Worm (Caenorhabditis elegans) whole organism, L1 larva: ENCODE measurements around the gene R11G1.1.
A peak's percentile ranks its signal among the peaks of the same experiment; 100 is the strongest.

Source experiments
- F16B12.6 ChIP-seq: fragments of 150-350 bp; optimal IDR thresholded peaks from 2 replicates; lab custom pipeline; 2014; ENCODE audit warnings: missing biosample characterization, missing genetic modification characterization
- Y116A8C.19 ChIP-seq: sonication (generic microtip); optimal IDR thresholded peaks from 2 replicates; lab custom pipeline; 2016; ENCODE audit warnings: missing compliant biosample characterization, missing genetic modification characterization, borderline replicate concordance
- alr-1 ChIP-seq: fragments of 200-800 bp; sonication (Bioruptor generic); optimal IDR thresholded peaks from 2 replicates; lab custom pipeline; 2018; ENCODE audit warnings: borderline replicate concordance, mild to moderate bottlenecking, missing genetic modification characterization, missing compliant biosample characterization
- ama-1 ChIP-seq: fragments of 150-350 bp; optimal IDR thresholded peaks from 2 replicates; lab custom pipeline; 2014
- ceh-63 ChIP-seq: fragments of 200-800 bp; sonication (Bioruptor generic); optimal IDR thresholded peaks from 2 replicates; lab custom pipeline; 2018; ENCODE audit warnings: mild to moderate bottlenecking, missing genetic modification characterization, missing compliant biosample characterization
- ceh-8 ChIP-seq: fragments of 200-800 bp; sonication (Bioruptor generic); optimal IDR thresholded peaks from 2 replicates; lab custom pipeline; 2018; ENCODE audit warnings: mild to moderate bottlenecking, missing genetic modification characterization, moderate library complexity, missing compliant biosample characterization
- ceh-82 ChIP-seq, 3 experiments: fragments of 150-350 bp in 1 of 3; sonication (generic microtip) in 2 of 3; optimal IDR thresholded peaks; 2 replicates each; lab custom pipeline; 2014 to 2017; ENCODE audit warnings: missing biosample characterization in 3 of 3, missing genetic modification characterization in 3 of 3
- ceh-88 ChIP-seq: fragments of 200-800 bp; sonication (Bioruptor generic); IDR thresholded peaks from 2 replicates; pipeline ENCODE4 v1.3.6; 2022; ENCODE audit warnings: missing genetic modification characterization, missing compliant biosample characterization
- dpl-1 ChIP-seq, 3 experiments: fragments of 150-350 bp in 2 of 3; sonication (generic microtip) in 1 of 3; optimal IDR thresholded peaks; 2 replicates each; lab custom pipeline; 2014 to 2017; ENCODE audit warnings: missing biosample characterization in 3 of 3, missing genetic modification characterization in 3 of 3, missing genetic modification reagents in 3 of 3
- efl-1 ChIP-seq, 4 experiments: fragments of 150-350 bp; optimal IDR thresholded peaks in 3 of 4; peaks in 1 of 4; 1 replicate in 1 of 4; 2 replicates in 3 of 4; lab custom pipeline; 2014; ENCODE audit warnings: missing biosample characterization in 2 of 4, missing genetic modification characterization in 2 of 4, missing genetic modification reagents in 2 of 4
- efl-3 ChIP-seq: fragments of 200-800 bp; sonication (Bioruptor generic); optimal IDR thresholded peaks from 2 replicates; lab custom pipeline; 2018; ENCODE audit warnings: mild to moderate bottlenecking, missing genetic modification characterization, missing compliant biosample characterization
- egl-27 ChIP-seq, 2 experiments: fragments of 150-350 bp in 1 of 2; sonication (generic microtip); optimal IDR thresholded peaks; 3 replicates each; lab custom pipeline; 2017 to 2018; ENCODE audit warnings: missing biosample characterization in 2 of 2, missing genetic modification characterization in 2 of 2, missing genetic modification reagents in 2 of 2
- elt-2 ChIP-seq: sonication (generic microtip); optimal IDR thresholded peaks from 2 replicates; lab custom pipeline; 2016; ENCODE audit warnings: missing genetic modification characterization, mild to moderate bottlenecking, inconsistent platforms, missing compliant biosample characterization, missing genetic modification reagents
- fkh-4 ChIP-seq: sonication (generic microtip); optimal IDR thresholded peaks from 2 replicates; lab custom pipeline; 2016; ENCODE audit warnings: missing compliant biosample characterization, missing genetic modification characterization, borderline replicate concordance
- fkh-8 ChIP-seq: sonication (generic microtip); optimal IDR thresholded peaks from 2 replicates; lab custom pipeline; 2016; ENCODE audit warnings: mild to moderate bottlenecking, missing genetic modification characterization, missing compliant biosample characterization
- grh-1 ChIP-seq: fragments of 200-800 bp; sonication (Bioruptor generic); IDR thresholded peaks from 2 replicates; pipeline ENCODE4 v1.3.6; 2022; ENCODE audit warnings: missing genetic modification reagents, missing genetic modification characterization, missing compliant biosample characterization
- hlh-17 ChIP-seq: fragments of 200-800 bp; sonication (Bioruptor generic); optimal IDR thresholded peaks from 2 replicates; lab custom pipeline; 2018; ENCODE audit warnings: missing genetic modification characterization, mild to moderate bottlenecking, missing compliant biosample characterization, moderate library complexity, borderline replicate concordance
- hpl-2 ChIP-seq: fragments of 150-350 bp; optimal IDR thresholded peaks from 2 replicates; lab custom pipeline; 2014; ENCODE audit warnings: missing biosample characterization, missing genetic modification reagents, missing genetic modification characterization
- isw-1 ChIP-seq: fragments of 200-800 bp; sonication (Bioruptor generic); IDR thresholded peaks from 2 replicates; pipeline ENCODE4 v1.3.6; 2022; ENCODE audit warnings: missing genetic modification characterization, missing compliant biosample characterization
- lin-14 ChIP-seq: fragments of 200-800 bp; sonication (Bioruptor generic); optimal IDR thresholded peaks from 2 replicates; lab custom pipeline; 2018; ENCODE audit warnings: mild to moderate bottlenecking, missing genetic modification characterization, moderate library complexity, missing compliant biosample characterization
- lin-15B ChIP-seq: fragments of 150-350 bp; sonication (generic microtip); optimal IDR thresholded peaks from 3 replicates; lab custom pipeline; 2014; ENCODE audit warnings: missing biosample characterization, missing genetic modification characterization
- lin-35 ChIP-seq, 2 experiments: fragments of 150-350 bp; optimal IDR thresholded peaks; 2 replicates each; lab custom pipeline; 2014; ENCODE audit warnings: missing biosample characterization in 2 of 2, missing genetic modification characterization in 2 of 2, missing genetic modification reagents in 2 of 2
- lin-39 ChIP-seq: fragments of 150-350 bp; optimal IDR thresholded peaks from 2 replicates; lab custom pipeline; 2014; ENCODE audit warnings: missing biosample characterization, missing genetic modification reagents, missing genetic modification characterization
- lsy-2 ChIP-seq, 2 experiments: fragments of 150-350 bp; optimal IDR thresholded peaks; 2 replicates each; lab custom pipeline; 2014; ENCODE audit warnings: missing biosample characterization in 2 of 2, missing genetic modification characterization in 2 of 2
- mdl-1 ChIP-seq, 2 experiments: fragments of 150-350 bp; optimal IDR thresholded peaks; 2 replicates each; lab custom pipeline; 2014 to 2017; ENCODE audit warnings: missing biosample characterization in 2 of 2, missing genetic modification characterization in 2 of 2, inconsistent platforms in 1 of 2
- mef-2 ChIP-seq: fragments of 150-350 bp; optimal IDR thresholded peaks from 2 replicates; lab custom pipeline; 2014; ENCODE audit warnings: missing biosample characterization, missing genetic modification characterization
- nhr-11 ChIP-seq: fragments of 150-350 bp; optimal IDR thresholded peaks from 2 replicates; lab custom pipeline; 2014; ENCODE audit warnings: missing biosample characterization, missing genetic modification characterization
- nhr-12 ChIP-seq: sonication (generic microtip); optimal IDR thresholded peaks from 2 replicates; lab custom pipeline; 2017; ENCODE audit warnings: missing biosample characterization, missing genetic modification characterization
- nhr-19 ChIP-seq: fragments of 200-800 bp; sonication (Bioruptor generic); conservative IDR thresholded peaks from 2 replicates; pipeline ENCODE4 v1.3.6; 2022; ENCODE audit warnings: missing genetic modification characterization, missing compliant biosample characterization
- nhr-20 ChIP-seq: sonication (generic microtip); optimal IDR thresholded peaks from 2 replicates; lab custom pipeline; 2016; ENCODE audit warnings: mild to moderate bottlenecking, missing genetic modification characterization, missing compliant biosample characterization
- nhr-28 ChIP-seq: fragments of 150-350 bp; optimal IDR thresholded peaks from 2 replicates; lab custom pipeline; 2014; ENCODE audit warnings: missing biosample characterization, missing genetic modification characterization
- nhr-47 ChIP-seq: sonication (generic microtip); optimal IDR thresholded peaks from 2 replicates; lab custom pipeline; 2016; ENCODE audit warnings: mild to moderate bottlenecking, missing genetic modification characterization, moderate library complexity, missing compliant biosample characterization
- nhr-71 ChIP-seq: sonication (generic microtip); optimal IDR thresholded peaks from 2 replicates; lab custom pipeline; 2016; ENCODE audit warnings: mild to moderate bottlenecking, missing genetic modification characterization, moderate library complexity, missing compliant biosample characterization
- nhr-76 ChIP-seq: sonication (generic microtip); optimal IDR thresholded peaks from 2 replicates; lab custom pipeline; 2017; ENCODE audit warnings: missing biosample characterization, missing genetic modification characterization
- nhr-84 ChIP-seq: sonication (generic microtip); optimal IDR thresholded peaks from 2 replicates; lab custom pipeline; 2017; ENCODE audit warnings: missing biosample characterization, missing genetic modification characterization
- pag-3 ChIP-seq: sonication (generic microtip); optimal IDR thresholded peaks from 2 replicates; lab custom pipeline; 2017; ENCODE audit warnings: missing genetic modification characterization, mild to moderate bottlenecking, missing compliant biosample characterization, antibody characterized with exemption, borderline replicate concordance; ENCODE audit not compliant: insufficient read depth
- skn-1 ChIP-seq: fragments of 150-350 bp; optimal IDR thresholded peaks from 2 replicates; lab custom pipeline; 2014; ENCODE audit warnings: missing biosample characterization, missing genetic modification characterization
- snu-23 ChIP-seq: sonication (generic microtip); optimal IDR thresholded peaks from 2 replicates; lab custom pipeline; 2016; ENCODE audit warnings: missing genetic modification characterization, missing compliant biosample characterization
- swsn-7 ChIP-seq: sonication (generic microtip); optimal IDR thresholded peaks from 2 replicates; lab custom pipeline; 2016; ENCODE audit warnings: missing genetic modification characterization, missing compliant biosample characterization
- unc-30 ChIP-seq: sonication (generic microtip); optimal IDR thresholded peaks from 2 replicates; lab custom pipeline; 2017; ENCODE audit warnings: missing biosample characterization, missing genetic modification characterization
- unc-62 ChIP-seq: fragments of 150-350 bp; optimal IDR thresholded peaks from 2 replicates; lab custom pipeline; 2014; ENCODE audit warnings: missing biosample characterization, missing genetic modification reagents, missing genetic modification characterization
- unc-86 ChIP-seq: sonication (generic microtip); optimal IDR thresholded peaks from 2 replicates; lab custom pipeline; 2016; ENCODE audit warnings: missing genetic modification characterization, missing compliant biosample characterization
- vab-15 ChIP-seq: sonication (generic microtip); optimal IDR thresholded peaks from 2 replicates; lab custom pipeline; 2017; ENCODE audit warnings: missing genotype, mild to moderate bottlenecking, missing genetic modification characterization, missing compliant biosample characterization
- xbp-1 ChIP-seq: sonication (generic microtip); optimal IDR thresholded peaks from 2 replicates; lab custom pipeline; 2016; ENCODE audit warnings: missing genetic modification characterization, missing compliant biosample characterization
- zip-4 ChIP-seq: fragments of 200-800 bp; sonication (Bioruptor generic); optimal IDR thresholded peaks from 2 replicates; lab custom pipeline; 2018; ENCODE audit warnings: mild to moderate bottlenecking, missing genetic modification characterization, moderate library complexity, missing compliant biosample characterization

Gene R11G1.1

ce11 chrX:3678507-3679175 lies 19.3 kb downstream of the R11G1.1 start, which contains the start of gene tag-52 (continued):
- TF ChIP-seq grh-1 (GFP tag; lab: Robert Waterston, UW) (no peak), mef-2 (tag; lab: Kevin White, UChicago) (no peak), ceh-88 (GFP tag; lab: Robert Waterston, UW) (no peak), efl-1 (optimal IDR thresholded peaks at IDR 0.05; lab: Kevin White, UChicago) (peak in 1 of 2 experiments; percentile 65), efl-1 (GFP tag; optimal IDR thresholded peaks at IDR 0.05 in 1 of 2; lab: Kevin White, UChicago) (peak; percentile 68 to 97), nhr-12 (no peak), nhr-28 (tag; lab: Kevin White, UChicago) (no peak), elt-2 (tag; lab: Kevin White, UChicago) (peak; percentile 86), mdl-1 (tag; optimal IDR thresholded peaks at IDR 0.05; lab: Kevin White, UChicago) (peak in 1 of 2 experiments; percentile 33), ceh-82 (tag; optimal IDR thresholded peaks at IDR 0.05; lab: Kevin White, UChicago) (no peak), lsy-2 (tag; optimal IDR thresholded peaks at IDR 0.05; lab: Kevin White, UChicago) (peak in 1 of 2 experiments; percentile 29), nhr-71 (tag; lab: Kevin White, UChicago) (peak; percentile 72), nhr-19 (GFP tag; lab: Robert Waterston, UW) (peak; percentile 40), unc-86 (no peak), alr-1 (tag; lab: Kevin White, UChicago) (no peak), lin-35 (GFP tag; optimal IDR thresholded peaks at IDR 0.05; lab: Kevin White, UChicago) (peak; percentile 39 to 66), nhr-11 (no peak), fkh-4 (tag; lab: Kevin White, UChicago) (no peak), nhr-47 (tag; lab: Kevin White, UChicago) (peak; percentile 27), unc-62 (GFP tag; lab: Kevin White, UChicago) (no peak), xbp-1 (tag; lab: Kevin White, UChicago) (no peak), nhr-76 (no peak), isw-1 (GFP tag; lab: Robert Waterston, UW) (no peak), egl-27 (tag; optimal IDR thresholded peaks at IDR 0.05; lab: Kevin White, UChicago) (no peak), nhr-84 (tag; lab: Kevin White, UChicago) (no peak), hlh-17 (GFP tag; lab: Kevin White, UChicago) (no peak), ceh-63 (GFP tag; lab: Kevin White, UChicago) (peak; percentile 97), lin-14 (peak; percentile 90), zip-4 (GFP tag; lab: Kevin White, UChicago) (no peak), nhr-20 (tag; lab: Kevin White, UChicago) (peak; percentile 74), pag-3 (tag; lab: Kevin White, UChicago) (no peak), Y116A8C.19 (tag; lab: Kevin White, UChicago) (no peak), ceh-8 (GFP tag; lab: Kevin White, UChicago) (no peak), dpl-1 (GFP tag; optimal IDR thresholded peaks at IDR 0.05; lab: Kevin White, UChicago) (peak; percentile 27 to 70 (median 48)), ama-1 (lab: Kevin White, UChicago) (no peak), skn-1 (no peak), fkh-8 (tag; lab: Kevin White, UChicago) (peak; percentile 17), snu-23 (GFP tag; lab: Kevin White, UChicago) (peak; percentile 60), F16B12.6 (peak; percentile 9), efl-3 (GFP tag; lab: Kevin White, UChicago) (peak; percentile 7), swsn-7 (no peak), lin-15B (no peak), hpl-2 (GFP tag; lab: Kevin White, UChicago) (no peak), unc-30 (tag; lab: Kevin White, UChicago) (no peak), vab-15 (no peak), lin-39 (no peak)
- TF ChIP-seq, all 84 proteins: peak for 25
